Worm (Caenorhabditis elegans): ENCODE results near the gene cdgs-1.

DNA sequence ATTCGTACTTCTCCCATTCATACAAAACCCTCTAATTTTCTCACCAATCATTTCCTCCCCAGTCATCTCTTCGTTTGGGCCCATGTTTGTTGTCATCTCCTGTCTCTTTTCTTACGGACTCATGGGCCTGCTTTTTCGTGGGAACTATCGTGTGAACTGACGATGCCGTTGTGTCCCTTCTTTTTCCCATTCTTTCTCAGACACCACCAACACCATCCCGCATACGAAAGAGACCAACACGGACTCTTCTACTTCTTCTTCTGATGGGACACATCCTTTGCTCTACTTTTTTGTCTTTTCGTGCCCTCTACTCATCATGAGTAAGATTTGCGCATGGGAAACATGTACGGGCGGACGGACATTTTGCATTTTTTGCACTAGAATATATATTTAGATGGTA lies 34.8 kb upstream of the cdgs-1 start:
- TF ChIP-seq odd-2 (tag; optimal IDR thresholded peaks at IDR 0.05) (no peak), ama-1 (optimal IDR thresholded peaks at IDR 0.05) (no peak), hlh-15 (tag; optimal IDR thresholded peaks at IDR 0.05) (no peak), F13H6.1 (tag; optimal IDR thresholded peaks at IDR 0.05) (no peak), C38D4.7 (GFP tag; optimal IDR thresholded peaks at IDR 0.05) (no peak)

Measured in whole organism, late embryonic.